Fruit fly (Drosophila melanogaster) whole organism, embryonic: ENCODE measurements around the gene Pi4KIIalpha.

Experiments
- Atf-2 ChIP-seq: fragments of 200-800 bp; sonication (Bioruptor generic); optimal IDR thresholded peaks from 2 replicates; lab custom pipeline; 2016; ENCODE audit warnings: missing biosample characterization, missing genetic modification characterization
- Awh ChIP-seq: fragments of 200-800 bp; sonication (Bioruptor generic); IDR thresholded peaks from 2 replicates; pipeline ENCODE4, ENCODE4 v1.3.6; 2022; ENCODE audit warnings: missing biosample characterization, missing genetic modification characterization
- C15 ChIP-seq: fragments of 200-800 bp; sonication (Bioruptor generic); IDR thresholded peaks from 3 replicates; pipeline ENCODE4 v1.3.6; 2022; ENCODE audit warnings: missing biosample characterization, missing genetic modification characterization
- CG10147 ChIP-seq: fragments of 200-800 bp; sonication (Bioruptor generic); optimal IDR thresholded peaks from 2 replicates; lab custom pipeline; 2019; ENCODE audit warnings: missing biosample characterization, mild to moderate bottlenecking, missing genetic modification characterization, moderate library complexity
- CG11696 ChIP-seq: fragments of 200-800 bp; sonication (Bioruptor generic); IDR thresholded peaks from 2 replicates; pipeline ENCODE4 v1.3.6; 2022; ENCODE audit warnings: missing biosample characterization, missing genetic modification characterization
- CG11723 ChIP-seq: fragments of 200-800 bp; sonication (Bioruptor generic); optimal IDR thresholded peaks from 2 replicates; lab custom pipeline; 2017; ENCODE audit warnings: missing biosample characterization, mild to moderate bottlenecking, missing genetic modification characterization
- CG17612 ChIP-seq: fragments of 200-800 bp; sonication (Bioruptor generic); IDR thresholded peaks from 2 replicates; pipeline ENCODE4 v1.3.6; 2022; ENCODE audit warnings: missing biosample characterization, missing genetic modification characterization
- CG17829 ChIP-seq: fragments of 200-800 bp; optimal IDR thresholded peaks from 2 replicates; lab custom pipeline; 2019; ENCODE audit warnings: missing biosample characterization, mild to moderate bottlenecking, missing genetic modification characterization, moderate library complexity
- CG2116 ChIP-seq: fragments of 200-800 bp; sonication (Bioruptor generic); optimal IDR thresholded peaks from 3 replicates; lab custom pipeline; 2018; ENCODE audit warnings: missing biosample characterization, mild to moderate bottlenecking, missing genetic modification characterization
- CG2712 ChIP-seq: fragments of 200-800 bp; optimal IDR thresholded peaks from 3 replicates; lab custom pipeline; 2019; ENCODE audit warnings: missing biosample characterization, mild to moderate bottlenecking, missing genetic modification characterization, moderate library complexity
- CG32532 ChIP-seq: fragments of 200-800 bp; sonication (Bioruptor generic); IDR thresholded peaks from 2 replicates; pipeline ENCODE4 v1.3.6; 2022; ENCODE audit warnings: missing biosample characterization, missing genetic modification characterization
- CG3995 ChIP-seq: fragments of 200-800 bp; sonication (Bioruptor generic); optimal IDR thresholded peaks from 3 replicates; lab custom pipeline; 2016; ENCODE audit warnings: missing biosample characterization, missing genetic modification characterization
- CG4730 ChIP-seq: fragments of 200-800 bp; sonication (Bioruptor generic); IDR thresholded peaks from 2 replicates; pipeline ENCODE4 v1.3.6; 2022; ENCODE audit warnings: missing biosample characterization, missing genetic modification characterization
- CG5180 ChIP-seq: fragments of 200-800 bp; sonication (Bioruptor generic); optimal IDR thresholded peaks from 3 replicates; lab custom pipeline; 2017; ENCODE audit warnings: missing biosample characterization, missing genetic modification characterization, mild to moderate bottlenecking, moderate library complexity, missing genetic modification reagents
- CG7372 ChIP-seq: fragments of 200-800 bp; sonication (Bioruptor generic); IDR thresholded peaks from 2 replicates; pipeline ENCODE4 v1.3.6; 2022; ENCODE audit warnings: missing biosample characterization, missing genetic modification characterization
- CG8478 ChIP-seq: fragments of >200 bp; optimal IDR thresholded peaks from 2 replicates; lab custom pipeline; 2018
- CG8924 ChIP-seq: fragments of 200-800 bp; optimal IDR thresholded peaks from 3 replicates; lab custom pipeline; 2019; ENCODE audit warnings: missing biosample characterization, mild to moderate bottlenecking, missing genetic modification characterization, moderate library complexity
- CG9727 ChIP-seq: fragments of 200-800 bp; sonication (Bioruptor generic); optimal IDR thresholded peaks from 3 replicates; lab custom pipeline; 2017; ENCODE audit warnings: missing biosample characterization, mild to moderate bottlenecking, missing genetic modification characterization
- CTCF ChIP-seq: fragments of 200-800 bp; sonication (Bioruptor generic); optimal IDR thresholded peaks from 2 replicates; lab custom pipeline; 2017; ENCODE audit warnings: missing biosample characterization, mild to moderate bottlenecking, missing genetic modification characterization, moderate library complexity
- CkIIα-i1 ChIP-seq: fragments of 200-800 bp; sonication (Bioruptor generic); IDR thresholded peaks from 2 replicates; pipeline ENCODE4 v1.3.6; 2022; ENCODE audit warnings: missing biosample characterization, missing genetic modification characterization
- D ChIP-seq, 2 experiments: fragments of 200-800 bp in 1 of 2; fragments of >200 bp in 1 of 2; sonication (Bioruptor generic) in 1 of 2; optimal IDR thresholded peaks; 2 replicates in 1 of 2; 3 replicates in 1 of 2; lab custom pipeline; 2017; ENCODE audit warnings: mild to moderate bottlenecking in 1 of 2, missing biosample characterization in 1 of 2, missing genetic modification characterization in 1 of 2, missing genetic modification reagents in 1 of 2
- Elba2 ChIP-seq: fragments of 200-800 bp; sonication (Bioruptor generic); optimal IDR thresholded peaks from 3 replicates; lab custom pipeline; 2016; ENCODE audit warnings: missing biosample characterization, missing genetic modification characterization
- Fer1 ChIP-seq: fragments of 200-800 bp; sonication (Bioruptor generic); optimal IDR thresholded peaks from 2 replicates; lab custom pipeline; 2017; ENCODE audit warnings: missing biosample characterization, mild to moderate bottlenecking, missing genetic modification characterization
- Fer3 ChIP-seq: fragments of 200-800 bp; sonication (Bioruptor generic); optimal IDR thresholded peaks from 2 replicates; lab custom pipeline; 2018; ENCODE audit warnings: missing biosample characterization, mild to moderate bottlenecking, missing genetic modification characterization, moderate library complexity
- Gug ChIP-seq: fragments of 200-800 bp; sonication (Bioruptor generic); IDR thresholded peaks from 4 replicates; pipeline ENCODE4 v1.3.6; 2022; ENCODE audit warnings: missing biosample characterization, missing genetic modification characterization
- HHEX ChIP-seq: fragments of 200-800 bp; sonication (Bioruptor generic); optimal IDR thresholded peaks from 3 replicates; lab custom pipeline; 2017; ENCODE audit warnings: missing biosample characterization, mild to moderate bottlenecking, missing genetic modification characterization, missing genetic modification reagents
- HmgD ChIP-seq: fragments of 200-800 bp; sonication (Bioruptor generic); optimal IDR thresholded peaks from 3 replicates; lab custom pipeline; 2016; ENCODE audit warnings: missing biosample characterization, missing genetic modification characterization
- HmgZ ChIP-seq: fragments of 200-800 bp; sonication (Bioruptor generic); optimal IDR thresholded peaks from 2 replicates; lab custom pipeline; 2018; ENCODE audit warnings: missing biosample characterization, mild to moderate bottlenecking, missing genetic modification characterization
- Hr78 ChIP-seq, 2 experiments: fragments of 200-800 bp in 1 of 2; fragments of >200 bp in 1 of 2; sonication (Bioruptor generic) in 1 of 2; optimal IDR thresholded peaks; 2 replicates each; lab custom pipeline; 2017 to 2019; ENCODE audit warnings: missing biosample characterization in 2 of 2, missing genetic modification characterization in 2 of 2, mild to moderate bottlenecking in 1 of 2, moderate library complexity in 1 of 2
- Optix ChIP-seq: fragments of 200-800 bp; sonication (Bioruptor generic); IDR thresholded peaks from 3 replicates; pipeline ENCODE4 v1.3.6; 2022; ENCODE audit warnings: missing biosample characterization, missing genetic modification characterization
- Ptx1 ChIP-seq: fragments of 200-800 bp; sonication (Bioruptor generic); IDR thresholded peaks from 2 replicates; pipeline ENCODE4 v1.3.6; 2022; ENCODE audit warnings: missing biosample characterization, missing genetic modification characterization
- Scr ChIP-seq: fragments of 200-800 bp; sonication (Bioruptor generic); IDR thresholded peaks from 2 replicates; pipeline ENCODE4 v1.3.6; 2022; ENCODE audit warnings: missing biosample characterization, missing genetic modification characterization; ENCODE audit not compliant: partially characterized antibody
- dati ChIP-seq: fragments of 200-800 bp; sonication (Bioruptor generic); IDR thresholded peaks from 2 replicates; pipeline ENCODE4 v1.3.6; 2022; ENCODE audit warnings: missing biosample characterization, missing genetic modification characterization
- dpn ChIP-seq, 2 experiments: fragments of 200-800 bp; sonication (Bioruptor generic); optimal IDR thresholded peaks; 3 replicates each; lab custom pipeline; 2016; ENCODE audit warnings: missing biosample characterization in 2 of 2, missing genetic modification characterization in 2 of 2
- fu2 ChIP-seq: fragments of 200-800 bp; sonication (Bioruptor generic); optimal IDR thresholded peaks from 2 replicates; lab custom pipeline; 2016; ENCODE audit warnings: missing biosample characterization, missing genetic modification characterization
- grau ChIP-seq: fragments of 200-800 bp; optimal IDR thresholded peaks from 3 replicates; lab custom pipeline; 2019; ENCODE audit warnings: missing biosample characterization, mild to moderate bottlenecking, missing genetic modification characterization, moderate library complexity
- gsb ChIP-seq: fragments of 200-800 bp; sonication (Bioruptor generic); IDR thresholded peaks from 2 replicates; pipeline ENCODE4 v1.3.6; 2022; ENCODE audit warnings: missing biosample characterization, missing genetic modification characterization
- hb ChIP-seq: fragments of 200-800 bp; sonication (Bioruptor generic); IDR thresholded peaks from 3 replicates; pipeline ENCODE4 v1.3.6; 2022; ENCODE audit warnings: missing biosample characterization, missing genetic modification characterization; ENCODE audit not compliant: partially characterized antibody
- inv ChIP-seq: fragments of 200-800 bp; sonication (Bioruptor generic); IDR thresholded peaks from 2 replicates; pipeline ENCODE4 v1.3.6; 2022; ENCODE audit warnings: missing biosample characterization, missing genetic modification characterization; ENCODE audit not compliant: partially characterized antibody
- mam ChIP-seq: fragments of 200-800 bp; sonication (Bioruptor generic); optimal IDR thresholded peaks from 3 replicates; lab custom pipeline; 2016; ENCODE audit warnings: missing biosample characterization, missing genetic modification characterization
- nmo ChIP-seq: fragments of 200-800 bp; sonication (Bioruptor generic); optimal IDR thresholded peaks from 2 replicates; lab custom pipeline; 2018; ENCODE audit warnings: missing biosample characterization, mild to moderate bottlenecking, missing genetic modification characterization, moderate library complexity
- odd ChIP-seq: fragments of 200-800 bp; sonication (Bioruptor generic); optimal IDR thresholded peaks from 2 replicates; lab custom pipeline; 2017; ENCODE audit warnings: missing biosample characterization, mild to moderate bottlenecking, missing genetic modification characterization
- pb ChIP-seq: fragments of 200-800 bp; sonication (Bioruptor generic); optimal IDR thresholded peaks from 3 replicates; lab custom pipeline; 2016; ENCODE audit warnings: missing biosample characterization, missing genetic modification characterization
- so ChIP-seq: fragments of 200-800 bp; sonication (Bioruptor generic); IDR thresholded peaks from 3 replicates; pipeline ENCODE4 v1.3.6; 2022; ENCODE audit warnings: missing biosample characterization, missing genetic modification characterization
- sr ChIP-seq: fragments of 200-800 bp; sonication (Bioruptor generic); IDR thresholded peaks from 3 replicates; pipeline ENCODE4 v1.3.6; 2022; ENCODE audit warnings: missing biosample characterization, missing genetic modification characterization
- trem ChIP-seq: fragments of 200-800 bp; optimal IDR thresholded peaks from 3 replicates; lab custom pipeline; 2019; ENCODE audit warnings: missing biosample characterization, mild to moderate bottlenecking, missing genetic modification characterization, moderate library complexity
- vfl ChIP-seq: fragments of 200-800 bp; sonication (Bioruptor generic); optimal IDR thresholded peaks from 2 replicates; lab custom pipeline; 2016; ENCODE audit warnings: missing biosample characterization, missing genetic modification characterization
- wor ChIP-seq: fragments of 200-800 bp; sonication (Bioruptor generic); IDR thresholded peaks from 2 replicates; pipeline ENCODE4 v1.3.6; 2022; ENCODE audit warnings: missing biosample characterization, missing genetic modification characterization
- yki ChIP-seq: fragments of >200 bp; optimal IDR thresholded peaks from 3 replicates; lab custom pipeline; 2018
- zen ChIP-seq: fragments of 200-800 bp; sonication (Bioruptor generic); optimal IDR thresholded peaks from 3 replicates; lab custom pipeline; 2018; ENCODE audit warnings: missing biosample characterization, mild to moderate bottlenecking, missing genetic modification characterization, moderate library complexity

Gene Pi4KIIalpha

dm6 chr3R:5518627-5519026 is 44.8 kb downstream of the Pi4KIIalpha start (continued):
- no peak for TF ChIP-seq gsb (GFP tag; lab: Robert Waterston, UW)
- TF ChIP-seq Gug (GFP tag; lab: Robert Waterston, UW): peak; percentile 40; the same call in 1 of the 4 replicates
- no peak for TF ChIP-seq CG2116 (GFP tag; lab: Kevin White, UChicago)
- peak; percentile 45 to 47 for TF ChIP-seq dpn (GFP tag; optimal IDR thresholded peaks at IDR 0.05; lab: Kevin White, UChicago)
- no peak for TF ChIP-seq fu2 (GFP tag; lab: Kevin White, UChicago)
- no peak for TF ChIP-seq Scr (GFP tag; lab: Robert Waterston, UW)
- TF ChIP-seq HmgZ: no peak
- TF ChIP-seq hb (GFP tag; lab: Robert Waterston, UW): no peak
- no peak for TF ChIP-seq CTCF (GFP tag; lab: Kevin White, UChicago)
- peak; percentile 36 for TF ChIP-seq pb (GFP tag; lab: Kevin White, UChicago)
- TF ChIP-seq odd (GFP tag; lab: Kevin White, UChicago): peak; percentile 21
- peak; percentile 53 for TF ChIP-seq Ptx1 (GFP tag; lab: Robert Waterston, UW)
- TF ChIP-seq sr (GFP tag; lab: Robert Waterston, UW): 0 out of 3 replicates have a peak, but pooled peaks have one; percentile 15
- no peak for TF ChIP-seq CG8478 (lab: Kevin White, UChicago)
- no peak for TF ChIP-seq Hr78 (GFP tag; optimal IDR thresholded peaks at IDR 0.05; lab: Kevin White, UChicago)
- peak; percentile 39; the same call in 1 of the 2 replicates for TF ChIP-seq dati
- TF ChIP-seq grau (tag; lab: Kevin White, UChicago): peak; percentile 43
- TF ChIP-seq CG32532 (GFP tag; lab: Robert Waterston, UW): no peak; the same call in 1 of the 2 replicates
- TF ChIP-seq CG8924 (tag; lab: Kevin White, UChicago): peak; percentile 41
- peak; percentile 20 for TF ChIP-seq vfl
- peak; percentile 17; the same call in 1 of the 3 replicates for TF ChIP-seq Optix (GFP tag; lab: Robert Waterston, UW)
- TF ChIP-seq zen (tag; lab: Kevin White, UChicago): no peak
- TF ChIP-seq inv (GFP tag; lab: Robert Waterston, UW): no peak
- peak; percentile 58 for TF ChIP-seq CG2712 (tag; lab: Kevin White, UChicago)
- TF ChIP-seq wor: 0 out of 2 replicates have a peak, but pooled peaks have one; percentile 22
- peak; percentile 91 for TF ChIP-seq Awh (GFP tag; lab: Robert Waterston, UW)
- no peak for TF ChIP-seq CG10147 (GFP tag; lab: Kevin White, UChicago)
- TF ChIP-seq CG17612 (GFP tag; lab: Robert Waterston, UW): no peak
- peak; percentile 15 for TF ChIP-seq Fer3 (tag; lab: Kevin White, UChicago)
- peak; percentile 49 for TF ChIP-seq nmo (GFP tag; lab: Kevin White, UChicago)
- no peak for TF ChIP-seq C15 (GFP tag; lab: Robert Waterston, UW)
- no peak for TF ChIP-seq D (optimal IDR thresholded peaks at IDR 0.05; lab: Kevin White, UChicago)
- TF ChIP-seq D (GFP tag; optimal IDR thresholded peaks at IDR 0.05; lab: Kevin White, UChicago): peak; percentile 60
- peak; percentile 24 for TF ChIP-seq mam (GFP tag; lab: Kevin White, UChicago)
- TF ChIP-seq HHEX: peak; percentile 30
- TF ChIP-seq yki: no peak
- no peak for TF ChIP-seq HmgD
- peak; percentile 50; the same call in 1 of the 3 replicates for TF ChIP-seq so (GFP tag; lab: Robert Waterston, UW)
- no peak for TF ChIP-seq Elba2
- TF ChIP-seq CG4730 (GFP tag; lab: Robert Waterston, UW): no peak
- TF ChIP-seq CG17829 (tag; lab: Kevin White, UChicago): peak; percentile 46
- TF ChIP-seq CG11696 (GFP tag; lab: Robert Waterston, UW): peak; percentile 8; the same call in 1 of the 2 replicates
- TF ChIP-seq Fer1 (GFP tag; lab: Kevin White, UChicago): no peak
- TF ChIP-seq Atf-2 (GFP tag; lab: Kevin White, UChicago): peak; percentile 44
- no peak for TF ChIP-seq CG5180 (GFP tag; lab: Kevin White, UChicago)
- TF ChIP-seq CG3995 (GFP tag; lab: Kevin White, UChicago): no peak
- TF ChIP-seq trem (tag; lab: Kevin White, UChicago): peak; percentile 32
- peak; percentile 27 for TF ChIP-seq CG11723 (GFP tag; lab: Kevin White, UChicago)
- TF ChIP-seq CG9727: peak; percentile 35
- 0 out of 2 replicates have a peak, but pooled peaks have one; percentile 33 for TF ChIP-seq CG7372 (GFP tag; lab: Robert Waterston, UW)
- TF ChIP-seq CkIIα-i1: no peak
